Fruit fly (Drosophila melanogaster) whole organism, embryonic: ENCODE results near the gene CG14669.

Source experiments
- CG10209 ChIP-seq: fragments of 200-800 bp; sonication (Bioruptor generic); optimal IDR thresholded peaks from 3 replicates; lab custom pipeline; 2017; ENCODE audit warnings: missing biosample characterization, mild to moderate bottlenecking, missing genetic modification characterization, missing genetic modification reagents
- CG10267 ChIP-seq: fragments of 200-800 bp; sonication (Bioruptor generic); optimal IDR thresholded peaks from 2 replicates; lab custom pipeline; 2018; ENCODE audit warnings: missing biosample characterization, mild to moderate bottlenecking, missing genetic modification characterization, moderate library complexity
- CG10274 ChIP-seq: fragments of 200-800 bp; sonication (Bioruptor generic); optimal IDR thresholded peaks from 3 replicates; lab custom pipeline; 2017; ENCODE audit warnings: missing biosample characterization, mild to moderate bottlenecking, missing genetic modification characterization
- CG10321 ChIP-seq: fragments of 200-800 bp; sonication (Bioruptor generic); IDR thresholded peaks from 2 replicates; pipeline ENCODE4 v1.3.6; 2022; ENCODE audit warnings: missing biosample characterization, missing genetic modification characterization
- CG11504 ChIP-seq: fragments of 200-800 bp; sonication (Bioruptor generic); optimal IDR thresholded peaks from 3 replicates; lab custom pipeline; 2019; ENCODE audit warnings: missing biosample characterization, mild to moderate bottlenecking, missing genetic modification characterization, moderate library complexity
- CG11695 ChIP-seq: fragments of 200-800 bp; sonication (Bioruptor generic); IDR thresholded peaks from 3 replicates; pipeline ENCODE4 v1.3.6; 2022; ENCODE audit warnings: missing biosample characterization, missing genetic modification characterization
- CG12236 ChIP-seq: fragments of 200-800 bp; sonication (Bioruptor generic); optimal IDR thresholded peaks from 2 replicates; lab custom pipeline; 2016; ENCODE audit warnings: missing biosample characterization, missing genetic modification characterization
- CG13424 ChIP-seq: fragments of 200-800 bp; sonication (Bioruptor generic); optimal IDR thresholded peaks from 2 replicates; lab custom pipeline; 2019; ENCODE audit warnings: missing biosample characterization, mild to moderate bottlenecking, missing genetic modification characterization, moderate library complexity
- CG14860 ChIP-seq: fragments of 200-800 bp; sonication (Bioruptor generic); IDR thresholded peaks from 3 replicates; pipeline ENCODE4 v1.3.6; 2022; ENCODE audit warnings: missing biosample characterization, missing genetic modification characterization; ENCODE audit not compliant: partially characterized antibody
- CG15696 ChIP-seq: fragments of 200-800 bp; sonication (Bioruptor generic); optimal IDR thresholded peaks from 2 replicates; lab custom pipeline; 2019; ENCODE audit warnings: missing biosample characterization, mild to moderate bottlenecking, missing genetic modification characterization, moderate library complexity
- CG17568 ChIP-seq: fragments of 200-800 bp; sonication (Bioruptor generic); optimal IDR thresholded peaks from 2 replicates; lab custom pipeline; 2018; ENCODE audit warnings: missing biosample characterization, mild to moderate bottlenecking, missing genetic modification characterization, moderate library complexity
- CG2889 ChIP-seq: fragments of 200-800 bp; sonication (Bioruptor generic); IDR thresholded peaks from 3 replicates; pipeline ENCODE4 v1.3.6; 2022; ENCODE audit warnings: missing biosample characterization, missing genetic modification characterization
- CG34422 ChIP-seq: fragments of 200-800 bp; sonication (Bioruptor generic); IDR thresholded peaks from 3 replicates; pipeline ENCODE4 v1.3.6; 2022; ENCODE audit warnings: missing biosample characterization, missing genetic modification characterization
- CG43689 ChIP-seq: fragments of 200-800 bp; sonication (Bioruptor generic); IDR thresholded peaks from 2 replicates; pipeline ENCODE4 v1.3.6; 2022; ENCODE audit warnings: missing biosample characterization, missing genetic modification characterization
- CG4617 ChIP-seq: fragments of 200-800 bp; sonication (Bioruptor generic); optimal IDR thresholded peaks from 3 replicates; lab custom pipeline; 2016; ENCODE audit warnings: missing biosample characterization, missing genetic modification characterization, borderline replicate concordance
- CG5180 ChIP-seq: fragments of 200-800 bp; sonication (Bioruptor generic); optimal IDR thresholded peaks from 3 replicates; lab custom pipeline; 2017; ENCODE audit warnings: missing biosample characterization, missing genetic modification characterization, mild to moderate bottlenecking, moderate library complexity, missing genetic modification reagents
- CG5953 ChIP-seq: fragments of 200-800 bp; sonication (Bioruptor generic); IDR thresholded peaks from 2 replicates; pipeline ENCODE4 v1.3.6; 2022; ENCODE audit warnings: missing biosample characterization, missing genetic modification characterization
- CG6175 ChIP-seq: fragments of 200-800 bp; sonication (Bioruptor generic); IDR thresholded peaks from 3 replicates; pipeline ENCODE4 v1.3.6; 2022; ENCODE audit warnings: missing biosample characterization, missing genetic modification characterization
- CG7372 ChIP-seq: fragments of 200-800 bp; sonication (Bioruptor generic); IDR thresholded peaks from 2 replicates; pipeline ENCODE4 v1.3.6; 2022; ENCODE audit warnings: missing biosample characterization, missing genetic modification characterization
- CG8478 ChIP-seq: fragments of >200 bp; optimal IDR thresholded peaks from 2 replicates; lab custom pipeline; 2018
- CG9876 ChIP-seq: fragments of 200-800 bp; sonication (Bioruptor generic); optimal IDR thresholded peaks from 2 replicates; lab custom pipeline; 2016; ENCODE audit warnings: missing biosample characterization, missing genetic modification characterization
- D19B ChIP-seq: fragments of 200-800 bp; sonication (Bioruptor generic); optimal IDR thresholded peaks from 2 replicates; lab custom pipeline; 2017; ENCODE audit warnings: missing biosample characterization, mild to moderate bottlenecking, missing genetic modification characterization
- Doc3 ChIP-seq: fragments of 200-800 bp; sonication (Bioruptor generic); IDR thresholded peaks from 3 replicates; pipeline ENCODE4 v1.3.6; 2022; ENCODE audit warnings: missing biosample characterization, missing genetic modification characterization; ENCODE audit not compliant: partially characterized antibody
- E2f1 ChIP-seq: fragments of 200-800 bp; sonication (Bioruptor generic); IDR thresholded peaks from 2 replicates; pipeline ENCODE4 v1.3.6; 2022; ENCODE audit warnings: missing biosample characterization, missing genetic modification characterization
- GATAe ChIP-seq: fragments of 200-800 bp; sonication (Bioruptor generic); conservative IDR thresholded peaks from 2 replicates; pipeline ENCODE4 v1.3.6; 2022; ENCODE audit warnings: missing biosample characterization, missing genetic modification characterization
- Jarid2 ChIP-seq: fragments of 200-800 bp; sonication (Bioruptor generic); optimal IDR thresholded peaks from 3 replicates; lab custom pipeline; 2017; ENCODE audit warnings: mild to moderate bottlenecking, missing biosample characterization, missing genetic modification reagents, missing genetic modification characterization
- Lim3 ChIP-seq: fragments of 200-800 bp; sonication (Bioruptor generic); IDR thresholded peaks from 2 replicates; pipeline ENCODE4 v1.3.6; 2022; ENCODE audit warnings: missing biosample characterization, missing genetic modification characterization
- NC2α ChIP-seq: fragments of 200-800 bp; sonication (Bioruptor generic); optimal IDR thresholded peaks from 2 replicates; lab custom pipeline; 2016; ENCODE audit warnings: missing biosample characterization, missing genetic modification characterization
- Poxn ChIP-seq: fragments of 200-800 bp; sonication (Bioruptor generic); IDR thresholded peaks from 2 replicates; pipeline ENCODE4 v1.3.6; 2022; ENCODE audit warnings: missing biosample characterization, missing genetic modification characterization
- Ravus ChIP-seq: fragments of 200-800 bp; sonication (Bioruptor generic); IDR thresholded peaks from 2 replicates; pipeline ENCODE4 v1.3.6; 2022; ENCODE audit warnings: missing biosample characterization, missing genetic modification characterization
- Six4 ChIP-seq: fragments of 200-800 bp; sonication (Bioruptor generic); optimal IDR thresholded peaks from 2 replicates; lab custom pipeline; 2016; ENCODE audit warnings: missing biosample characterization, missing genetic modification characterization
- TFAM ChIP-seq: fragments of 200-800 bp; sonication (Bioruptor generic); optimal IDR thresholded peaks from 2 replicates; lab custom pipeline; 2017; ENCODE audit warnings: missing biosample characterization, missing genetic modification characterization, inconsistent platforms
- Taf1 ChIP-seq: fragments of 200-800 bp; sonication (Bioruptor generic); IDR thresholded peaks from 2 replicates; pipeline ENCODE4 v1.3.6; 2022; ENCODE audit warnings: missing biosample characterization, missing genetic modification characterization
- Usf ChIP-seq: fragments of 200-800 bp; sonication (Bioruptor generic); optimal IDR thresholded peaks from 2 replicates; lab custom pipeline; 2017; ENCODE audit warnings: missing genotype, missing biosample characterization, missing genetic modification characterization
- amos ChIP-seq: fragments of 200-800 bp; sonication (Bioruptor generic); IDR thresholded peaks from 2 replicates; pipeline ENCODE4 v1.3.6; 2022; ENCODE audit warnings: missing biosample characterization, missing genetic modification characterization; ENCODE audit not compliant: partially characterized antibody
- cwo ChIP-seq: fragments of 200-800 bp; sonication (Bioruptor generic); optimal IDR thresholded peaks from 3 replicates; lab custom pipeline; 2017; ENCODE audit warnings: missing biosample characterization, missing genetic modification characterization, mild to moderate bottlenecking, moderate library complexity, missing genetic modification reagents
- gsb ChIP-seq: fragments of 200-800 bp; sonication (Bioruptor generic); IDR thresholded peaks from 2 replicates; pipeline ENCODE4 v1.3.6; 2022; ENCODE audit warnings: missing biosample characterization, missing genetic modification characterization
- h ChIP-seq: fragments of >200 bp; optimal IDR thresholded peaks from 2 replicates; lab custom pipeline; 2017
- hb ChIP-seq: fragments of 200-800 bp; sonication (Bioruptor generic); IDR thresholded peaks from 3 replicates; pipeline ENCODE4 v1.3.6; 2022; ENCODE audit warnings: missing biosample characterization, missing genetic modification characterization; ENCODE audit not compliant: partially characterized antibody
- jigr1 ChIP-seq: fragments of 200-800 bp; sonication (Bioruptor generic); IDR thresholded peaks from 3 replicates; pipeline ENCODE4 v1.3.6; 2022; ENCODE audit warnings: missing biosample characterization, missing genetic modification characterization
- jing ChIP-seq: fragments of 200-800 bp; sonication (Bioruptor generic); optimal IDR thresholded peaks from 2 replicates; lab custom pipeline; 2018; ENCODE audit warnings: missing biosample characterization, mild to moderate bottlenecking, missing genetic modification characterization
- lmd ChIP-seq: fragments of 200-800 bp; sonication (Bioruptor generic); IDR thresholded peaks from 2 replicates; pipeline ENCODE4 v1.3.6; 2022; ENCODE audit warnings: missing biosample characterization, missing genetic modification characterization
- otp ChIP-seq: fragments of 200-800 bp; sonication (Bioruptor generic); IDR thresholded peaks from 3 replicates; pipeline ENCODE4, ENCODE4 v1.3.6; 2022; ENCODE audit warnings: missing biosample characterization, missing genetic modification characterization
- p53 ChIP-seq: fragments of 200-800 bp; sonication (Bioruptor generic); optimal IDR thresholded peaks from 2 replicates; lab custom pipeline; 2016; ENCODE audit warnings: missing biosample characterization, missing genetic modification characterization
- psq ChIP-seq: fragments of 200-800 bp; sonication (Bioruptor generic); optimal IDR thresholded peaks from 2 replicates; lab custom pipeline; 2017; ENCODE audit warnings: missing biosample characterization, missing genetic modification characterization
- shn ChIP-seq: fragments of 200-800 bp; sonication (Bioruptor generic); optimal IDR thresholded peaks from 3 replicates; lab custom pipeline; 2016; ENCODE audit warnings: missing biosample characterization, missing genetic modification characterization
- sima ChIP-seq: fragments of 200-800 bp; sonication (Bioruptor generic); optimal IDR thresholded peaks from 2 replicates; lab custom pipeline; 2016; ENCODE audit warnings: missing biosample characterization, missing genetic modification characterization
- stc ChIP-seq: fragments of 200-800 bp; sonication (Bioruptor generic); IDR thresholded peaks from 2 replicates; pipeline ENCODE4 v1.3.6; 2022; ENCODE audit warnings: missing biosample characterization, missing genetic modification characterization
- tna ChIP-seq: fragments of 200-800 bp; sonication (Bioruptor generic); IDR thresholded peaks from 2 replicates; pipeline ENCODE4 v1.3.6; 2022; ENCODE audit warnings: missing biosample characterization, missing genetic modification characterization; ENCODE audit not compliant: partially characterized antibody
- vfl ChIP-seq: fragments of 200-800 bp; sonication (Bioruptor generic); optimal IDR thresholded peaks from 2 replicates; lab custom pipeline; 2016; ENCODE audit warnings: missing biosample characterization, missing genetic modification characterization
- vvl ChIP-seq: fragments of 200-800 bp; sonication (Bioruptor generic); IDR thresholded peaks from 2 replicates; pipeline ENCODE4 v1.3.6; 2022; ENCODE audit warnings: missing biosample characterization, missing genetic modification characterization

CG14669 gene

DNA sequence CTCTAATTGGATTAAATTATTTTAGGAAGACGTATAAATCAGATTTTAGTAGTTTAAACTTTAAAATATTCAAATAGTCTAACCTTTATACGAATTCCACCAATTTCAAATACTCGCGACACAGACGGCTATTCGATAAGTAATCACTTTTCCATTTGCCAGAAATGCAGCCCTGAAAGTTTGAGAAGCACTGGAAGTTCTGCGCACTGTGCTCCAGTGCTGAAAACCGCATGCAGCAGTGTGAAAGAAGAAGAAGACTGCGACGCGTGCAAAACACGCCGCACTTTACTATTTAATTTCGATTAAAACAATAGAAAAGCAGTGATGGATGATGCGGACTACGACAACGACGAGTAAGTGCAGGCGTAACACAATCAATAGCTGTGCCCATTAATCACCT is 42.8 kb upstream of the CG14669 start, which contains the start of gene Polr2F (continued):
- TF ChIP-seq jigr1 (GFP tag; lab: Robert Waterston, UW) (no peak), CG43689 (no peak), NC2α (GFP tag; lab: Kevin White, UChicago) (peak; percentile 64), cwo (GFP tag; lab: Kevin White, UChicago) (peak; percentile 62), CG9876 (peak; percentile 93), Six4 (GFP tag; lab: Kevin White, UChicago) (peak; percentile 77), CG6175 (GFP tag; lab: Robert Waterston, UW) (peak; percentile 53; the same call in 2 of the 3 replicates), CG12236 (peak; percentile 42), p53 (GFP tag; lab: Kevin White, UChicago) (peak; percentile 80), Usf (peak; percentile 70), sima (GFP tag; lab: Kevin White, UChicago) (peak; percentile 63), Doc3 (GFP tag; lab: Robert Waterston, UW) (no peak), Ravus (GFP tag; lab: Robert Waterston, UW) (no peak), CG7372 (GFP tag; lab: Robert Waterston, UW) (peak; percentile 61; the same call in 1 of the 2 replicates), CG4617 (peak; percentile 98), CG14860 (GFP tag; lab: Robert Waterston, UW) (no peak), vvl (peak; percentile 87), CG5180 (GFP tag; lab: Kevin White, UChicago) (no peak), otp (GFP tag; lab: Robert Waterston, UW) (peak; percentile 37; the same call in 1 of the 3 replicates), CG11504 (no peak), CG10274 (GFP tag; lab: Kevin White, UChicago) (no peak), E2f1 (GFP tag; lab: Robert Waterston, UW) (peak; percentile 60), CG34422 (GFP tag; lab: Robert Waterston, UW) (peak; percentile 87), h (no peak), Jarid2 (GFP tag; lab: Kevin White, UChicago) (peak; percentile 36), tna (peak; percentile 27; the same call in 1 of the 2 replicates), gsb (peak; percentile 22; the same call in 1 of the 2 replicates), jing (no peak), CG15696 (tag; lab: Kevin White, UChicago) (peak; percentile 67), psq (GFP tag; lab: Kevin White, UChicago) (peak; percentile 54), Lim3 (GFP tag; lab: Robert Waterston, UW) (no peak), TFAM (GFP tag; lab: Kevin White, UChicago) (no peak), GATAe (GFP tag; lab: Robert Waterston, UW) (peak; percentile 34; the same call in 1 of the 2 replicates), Taf1 (GFP tag; lab: Robert Waterston, UW) (peak; percentile 56; the same call in 1 of the 2 replicates), Poxn (GFP tag; lab: Robert Waterston, UW) (no peak; the same call in 1 of the 2 replicates), D19B (GFP tag; lab: Kevin White, UChicago) (peak; percentile 49), CG10267 (tag; lab: Kevin White, UChicago) (peak; percentile 99), stc (GFP tag; lab: Robert Waterston, UW) (no peak), hb (GFP tag; lab: Robert Waterston, UW) (no peak), lmd (peak; percentile 76), CG17568 (GFP tag; lab: Kevin White, UChicago) (no peak), CG13424 (tag; lab: Kevin White, UChicago) (peak; percentile 73), shn (GFP tag; lab: Kevin White, UChicago) (peak; percentile 95), vfl (GFP tag; lab: Kevin White, UChicago) (peak; percentile 91), CG5953 (GFP tag; lab: Robert Waterston, UW) (peak; percentile 51; the same call in 1 of the 2 replicates), CG2889 (GFP tag; lab: Robert Waterston, UW) (peak; percentile 64; the same call in 2 of the 3 replicates), CG11695 (peak; percentile 19; the same call in 1 of the 3 replicates), CG8478 (no peak), CG10209 (peak; percentile 76), CG10321 (GFP tag; lab: Robert Waterston, UW) (peak; percentile 43; the same call in 1 of the 2 replicates), amos (GFP tag; lab: Robert Waterston, UW) (peak; percentile 65; the same call in 1 of the 2 replicates)
